Fruit fly (Drosophila melanogaster): ENCODE results near the gene b.

The b gene

DNA sequence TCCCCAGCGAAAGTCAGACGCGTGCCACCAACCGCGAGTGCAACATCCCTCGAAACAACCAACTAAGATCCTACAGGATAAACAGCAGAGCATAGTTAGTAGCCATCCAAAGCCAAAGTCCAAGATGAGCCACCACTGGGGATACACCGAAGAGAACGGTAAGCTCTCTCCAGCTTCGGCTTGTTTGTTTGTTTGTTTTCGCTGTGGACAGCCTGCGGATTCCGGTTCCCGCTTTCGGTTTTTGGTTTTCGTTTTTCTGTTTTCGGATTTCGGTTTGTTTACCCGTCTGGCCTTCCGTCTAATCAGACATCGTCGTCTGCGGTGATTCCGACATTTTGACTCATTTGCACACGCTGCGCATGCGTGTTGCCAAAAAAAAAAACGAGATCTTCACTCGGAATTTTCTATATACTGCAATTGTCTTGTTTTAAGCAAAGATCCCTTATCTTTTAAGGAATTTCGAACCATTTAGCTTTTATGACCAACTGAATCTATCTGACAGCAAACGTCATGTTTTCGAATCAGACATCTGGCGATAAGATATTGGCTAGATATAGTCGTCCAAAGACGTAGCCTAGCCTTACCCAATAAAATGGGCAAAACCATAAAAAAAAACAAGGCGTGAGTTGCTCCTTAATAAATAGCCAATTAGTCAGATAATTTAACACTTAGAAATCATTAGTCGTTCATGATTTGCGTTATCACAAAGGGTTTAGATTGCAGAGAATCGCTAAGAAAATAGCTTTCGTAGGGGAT is 17.1 kb upstream of the b start:
- TF ChIP-seq dac (GFP tag; optimal IDR thresholded peaks at IDR 0.05) (no peak), CG6163 (GFP tag; IDR thresholded peaks at IDR 0.05) (no peak), CG6854 (GFP tag; optimal IDR thresholded peaks at IDR 0.05) (peak; percentile 41), OdsH (GFP tag; optimal IDR thresholded peaks at IDR 0.05) (no peak), Smox (GFP tag; optimal IDR thresholded peaks at IDR 0.05) (no peak), CG31627 (GFP tag; optimal IDR thresholded peaks at IDR 0.05) (no peak), CG16779 (tag; optimal IDR thresholded peaks at IDR 0.05) (no peak), Sox14 (GFP tag; optimal IDR thresholded peaks at IDR 0.05) (no peak), Ets21C (GFP tag; optimal IDR thresholded peaks at IDR 0.05) (no peak), dsx (GFP tag; optimal IDR thresholded peaks at IDR 0.05; ENCODE audit: poor library complexity, severe bottlenecking) (no peak), CG3919 (GFP tag; optimal IDR thresholded peaks at IDR 0.05) (no peak), CG15336 (GFP tag; IDR thresholded peaks at IDR 0.05) (no peak), CG6808 (GFP tag; optimal IDR thresholded peaks at IDR 0.05) (peak; percentile 10), esn (GFP tag; optimal IDR thresholded peaks at IDR 0.05) (no peak), fd59A (GFP tag; optimal IDR thresholded peaks at IDR 0.05) (no peak), CG6792 (GFP tag; optimal IDR thresholded peaks at IDR 0.05) (no peak), Lpt (GFP tag; optimal IDR thresholded peaks at IDR 0.05) (no peak), CG3032 (tag; optimal IDR thresholded peaks at IDR 0.05) (no peak), CG11294 (GFP tag; IDR thresholded peaks at IDR 0.05) (no peak), CG1621 (tag; optimal IDR thresholded peaks at IDR 0.05) (no peak), pdm3 (GFP tag; optimal IDR thresholded peaks at IDR 0.05) (no peak), CG8632 (GFP tag; optimal IDR thresholded peaks at IDR 0.05) (no peak), Gug (GFP tag; IDR thresholded peaks at IDR 0.05) (no peak), CG34406 (GFP tag; optimal IDR thresholded peaks at IDR 0.05) (no peak), CG9139 (GFP tag; optimal IDR thresholded peaks at IDR 0.05) (no peak), Met (GFP tag; optimal IDR thresholded peaks at IDR 0.05) (no peak), vri (GFP tag; optimal IDR thresholded peaks at IDR 0.05) (peak; percentile 38), CG10631 (GFP tag; optimal IDR thresholded peaks at IDR 0.05) (no peak), fd85E (GFP tag; optimal IDR thresholded peaks at IDR 0.05) (no peak), Eip93F (GFP tag; optimal IDR thresholded peaks at IDR 0.05) (no peak), CG32006 (GFP tag; optimal IDR thresholded peaks at IDR 0.05) (no peak), CG6276 (GFP tag; optimal IDR thresholded peaks at IDR 0.05) (peak; percentile 19), svp (GFP tag) (no peak), Eip75B (GFP tag; optimal IDR thresholded peaks at IDR 0.05) (no peak), Eip78C (GFP tag) (peak; percentile 53), CG8319 (GFP tag; optimal IDR thresholded peaks at IDR 0.05) (no peak), CG8119 (GFP tag; IDR thresholded peaks at IDR 0.05) (no peak), acj6 (GFP tag; optimal IDR thresholded peaks at IDR 0.05) (no peak), CG11902 (GFP tag; optimal IDR thresholded peaks at IDR 0.05) (no peak), cyc (GFP tag; optimal IDR thresholded peaks at IDR 0.05) (no peak), Blimp-1 (GFP tag; optimal IDR thresholded peaks at IDR 0.05) (peak; percentile 28), Sox102F (GFP tag; optimal IDR thresholded peaks at IDR 0.05) (no peak), fkh (GFP tag; optimal IDR thresholded peaks at IDR 0.05) (peak; percentile 28), lz (GFP tag; optimal IDR thresholded peaks at IDR 0.05) (no peak), Hr38 (GFP tag; optimal IDR thresholded peaks at IDR 0.05) (no peak), topi (GFP tag; optimal IDR thresholded peaks at IDR 0.05) (no peak), spab (GFP tag; optimal IDR thresholded peaks at IDR 0.05) (no peak), Hr39 (GFP tag; optimal IDR thresholded peaks at IDR 0.05) (no peak), CG11762 (GFP tag; optimal IDR thresholded peaks at IDR 0.05; ENCODE audit: insufficient read depth) (no peak), CG4318 (GFP tag; optimal IDR thresholded peaks at IDR 0.05) (no peak), Ets96B (tag; optimal IDR thresholded peaks at IDR 0.05) (no peak), Sox15 (GFP tag; optimal IDR thresholded peaks at IDR 0.05) (no peak)
